Worm (Caenorhabditis elegans): ENCODE results near the gene Y17D7B.2.

ce11 chrV:18761078-18761477 lies 26.5 kb upstream of the Y17D7B.2 start, which contains the start of gene F11D11.4:
- TF ChIP-seq ceh-48 (tag; optimal IDR thresholded peaks at IDR 0.05) (no peak), pqm-1 (tag; optimal IDR thresholded peaks at IDR 0.05) (no peak), ceh-19 (GFP tag; optimal IDR thresholded peaks at IDR 0.05) (no peak)

Data from whole organism, late embryonic.